Fruit fly (Drosophila melanogaster) whole organism, embryonic: Measurements from ENCODE around the gene CG4382.

Experiments used
- CG10543 ChIP-seq: fragments of 200-800 bp; sonication (Bioruptor generic); optimal IDR thresholded peaks from 3 replicates; lab custom pipeline; 2017; ENCODE audit warnings: missing biosample characterization, mild to moderate bottlenecking, missing genetic modification characterization, moderate library complexity
- CG12769 ChIP-seq: fragments of 200-800 bp; sonication (Bioruptor generic); optimal IDR thresholded peaks from 2 replicates; lab custom pipeline; 2019; ENCODE audit warnings: missing biosample characterization, mild to moderate bottlenecking, missing genetic modification characterization, moderate library complexity
- CG13624 ChIP-seq: fragments of 200-800 bp; sonication (Bioruptor generic); optimal IDR thresholded peaks from 2 replicates; lab custom pipeline; 2016; ENCODE audit warnings: missing biosample characterization, missing genetic modification characterization
- CG13775 ChIP-seq: fragments of 200-800 bp; sonication (Bioruptor generic); optimal IDR thresholded peaks from 3 replicates; lab custom pipeline; 2017; ENCODE audit warnings: missing biosample characterization, mild to moderate bottlenecking, missing genetic modification characterization
- CG14050 ChIP-seq: fragments of 200-800 bp; sonication (Bioruptor generic); IDR thresholded peaks from 3 replicates; pipeline ENCODE4 v1.3.6; 2022; ENCODE audit warnings: missing biosample characterization, missing genetic modification characterization
- CG15011 ChIP-seq: fragments of 200-800 bp; sonication (Bioruptor generic); optimal IDR thresholded peaks from 3 replicates; lab custom pipeline; 2018; ENCODE audit warnings: missing biosample characterization, mild to moderate bottlenecking, missing genetic modification characterization
- CG17361 ChIP-seq: fragments of 200-800 bp; sonication (Bioruptor generic); IDR thresholded peaks from 3 replicates; pipeline ENCODE4 v1.3.6; 2022; ENCODE audit warnings: missing biosample characterization, missing genetic modification characterization
- CG17912 ChIP-seq: fragments of 200-800 bp; sonication (Bioruptor generic); optimal IDR thresholded peaks from 2 replicates; lab custom pipeline; 2018; ENCODE audit warnings: missing biosample characterization, mild to moderate bottlenecking, missing genetic modification characterization
- CG2120 ChIP-seq: fragments of 200-800 bp; sonication (Bioruptor generic); optimal IDR thresholded peaks from 3 replicates; lab custom pipeline; 2016; ENCODE audit warnings: missing biosample characterization, missing genetic modification characterization
- CG2875 ChIP-seq: fragments of 200-800 bp; sonication (Bioruptor generic); optimal IDR thresholded peaks from 2 replicates; lab custom pipeline; 2017; ENCODE audit warnings: missing biosample characterization, mild to moderate bottlenecking, missing genetic modification characterization, missing genetic modification reagents
- CG31388 ChIP-seq: fragments of 200-800 bp; sonication (Bioruptor generic); optimal IDR thresholded peaks from 2 replicates; lab custom pipeline; 2016; ENCODE audit warnings: missing biosample characterization, missing genetic modification characterization
- CG33213 ChIP-seq: fragments of 200-800 bp; sonication (Bioruptor generic); optimal IDR thresholded peaks from 3 replicates; lab custom pipeline; 2016; ENCODE audit warnings: missing biosample characterization, missing genetic modification characterization
- CG4854 ChIP-seq: fragments of 200-800 bp; sonication (Bioruptor generic); optimal IDR thresholded peaks from 2 replicates; lab custom pipeline; 2016; ENCODE audit warnings: missing biosample characterization, missing genetic modification characterization, inconsistent platforms
- CG6175 ChIP-seq: fragments of 200-800 bp; sonication (Bioruptor generic); IDR thresholded peaks from 3 replicates; pipeline ENCODE4 v1.3.6; 2022; ENCODE audit warnings: missing biosample characterization, missing genetic modification characterization
- CG6791 ChIP-seq: fragments of 200-800 bp; sonication (Bioruptor generic); IDR thresholded peaks from 3 replicates; pipeline ENCODE4 v1.3.6; 2022; ENCODE audit warnings: missing biosample characterization, missing genetic modification characterization; ENCODE audit not compliant: partially characterized antibody
- CG7987 ChIP-seq: fragments of 200-800 bp; sonication (Bioruptor generic); optimal IDR thresholded peaks from 2 replicates; lab custom pipeline; 2018; ENCODE audit warnings: missing biosample characterization, mild to moderate bottlenecking, missing genetic modification characterization, moderate library complexity
- CG8281 ChIP-seq: fragments of 200-800 bp; sonication (Bioruptor generic); optimal IDR thresholded peaks from 2 replicates; lab custom pipeline; 2018; ENCODE audit warnings: missing biosample characterization, mild to moderate bottlenecking, missing genetic modification characterization, moderate library complexity
- CG8924 ChIP-seq: fragments of 200-800 bp; optimal IDR thresholded peaks from 3 replicates; lab custom pipeline; 2019; ENCODE audit warnings: missing biosample characterization, mild to moderate bottlenecking, missing genetic modification characterization, moderate library complexity
- CG9609 ChIP-seq: fragments of 200-800 bp; sonication (Bioruptor generic); optimal IDR thresholded peaks from 3 replicates; lab custom pipeline; 2016; ENCODE audit warnings: missing biosample characterization, missing genetic modification characterization
- CG9932 ChIP-seq: fragments of 200-800 bp; sonication (Bioruptor generic); IDR thresholded peaks from 2 replicates; pipeline ENCODE4 v1.3.6; 2022; ENCODE audit warnings: missing biosample characterization, missing genetic modification characterization
- ERR ChIP-seq: fragments of 200-800 bp; sonication (Bioruptor generic); optimal IDR thresholded peaks from 2 replicates; lab custom pipeline; 2016; ENCODE audit warnings: missing biosample characterization, missing genetic modification characterization
- Fer1 ChIP-seq: fragments of 200-800 bp; sonication (Bioruptor generic); optimal IDR thresholded peaks from 2 replicates; lab custom pipeline; 2017; ENCODE audit warnings: missing biosample characterization, mild to moderate bottlenecking, missing genetic modification characterization
- Gsc ChIP-seq: fragments of 200-800 bp; sonication (Bioruptor generic); IDR thresholded peaks from 2 replicates; pipeline ENCODE4 v1.3.6; 2022; ENCODE audit warnings: missing biosample characterization, missing genetic modification characterization
- Hey ChIP-seq: fragments of 200-800 bp; sonication (Bioruptor generic); optimal IDR thresholded peaks from 3 replicates; lab custom pipeline; 2018; ENCODE audit warnings: missing biosample characterization, mild to moderate bottlenecking, missing genetic modification characterization
- Hmr ChIP-seq: fragments of 200-800 bp; sonication (Bioruptor generic); optimal IDR thresholded peaks from 3 replicates; lab custom pipeline; 2017; ENCODE audit warnings: mild to moderate bottlenecking, missing biosample characterization, missing genetic modification reagents, missing genetic modification characterization
- Hr3 ChIP-seq: fragments of 200-800 bp; sonication (Bioruptor generic); optimal IDR thresholded peaks from 3 replicates; lab custom pipeline; 2016; ENCODE audit warnings: missing biosample characterization, missing genetic modification characterization
- Hsf ChIP-seq: fragments of 200-800 bp; sonication (Bioruptor generic); optimal IDR thresholded peaks from 3 replicates; lab custom pipeline; 2016; ENCODE audit warnings: missing biosample characterization, missing genetic modification characterization
- Mrtf ChIP-seq: fragments of 200-800 bp; sonication (Bioruptor generic); IDR thresholded peaks from 3 replicates; pipeline ENCODE4 v1.3.6; 2022; ENCODE audit warnings: missing biosample characterization, missing genetic modification characterization
- Myb ChIP-seq: fragments of 200-800 bp; sonication (Bioruptor generic); optimal IDR thresholded peaks from 2 replicates; lab custom pipeline; 2016; ENCODE audit warnings: missing biosample characterization, missing genetic modification characterization
- Oaz ChIP-seq: fragments of 200-800 bp; sonication (Bioruptor generic); IDR thresholded peaks from 2 replicates; pipeline ENCODE4 v1.3.6; 2022; ENCODE audit warnings: missing biosample characterization, missing genetic modification characterization
- Poxn ChIP-seq: fragments of 200-800 bp; sonication (Bioruptor generic); IDR thresholded peaks from 2 replicates; pipeline ENCODE4 v1.3.6; 2022; ENCODE audit warnings: missing biosample characterization, missing genetic modification characterization
- Tbp ChIP-seq: fragments of >200 bp; optimal IDR thresholded peaks from 2 replicates; lab custom pipeline; 2018; ENCODE audit warnings: missing biosample characterization, missing genetic modification characterization
- Xrp1 ChIP-seq: fragments of 200-800 bp; sonication (Bioruptor generic); IDR thresholded peaks from 2 replicates; pipeline ENCODE4 v1.3.6; 2022; ENCODE audit warnings: missing biosample characterization, missing genetic modification characterization
- abd-A ChIP-seq: fragments of 200-800 bp; sonication (Bioruptor generic); optimal IDR thresholded peaks from 3 replicates; lab custom pipeline; 2019; ENCODE audit warnings: missing biosample characterization, mild to moderate bottlenecking, missing genetic modification characterization, moderate library complexity
- ato ChIP-seq: fragments of 200-800 bp; sonication (Bioruptor generic); IDR thresholded peaks from 2 replicates; pipeline ENCODE4 v1.3.6; 2022; ENCODE audit warnings: missing biosample characterization, missing genetic modification characterization; ENCODE audit not compliant: partially characterized antibody
- bbx ChIP-seq: fragments of 200-800 bp; sonication (Bioruptor generic); IDR thresholded peaks from 2 replicates; pipeline ENCODE4 v1.3.6; 2022; ENCODE audit warnings: missing biosample characterization, missing genetic modification characterization; ENCODE audit not compliant: partially characterized antibody
- cad ChIP-seq: fragments of >200 bp; optimal IDR thresholded peaks from 2 replicates; lab custom pipeline; 2017; ENCODE audit warnings: missing biosample characterization, missing genetic modification characterization
- chinmo ChIP-seq: fragments of 200-800 bp; sonication (Bioruptor generic); IDR thresholded peaks from 4 replicates; pipeline ENCODE4 v1.3.6; 2022; ENCODE audit warnings: missing biosample characterization, missing genetic modification characterization; ENCODE audit not compliant: partially characterized antibody
- esg ChIP-seq: fragments of 200-800 bp; sonication (Bioruptor generic); conservative IDR thresholded peaks from 2 replicates; pipeline ENCODE4 v1.3.6; 2022; ENCODE audit warnings: missing biosample characterization, missing genetic modification characterization
- fd64A ChIP-seq: fragments of 200-800 bp; sonication (Bioruptor generic); optimal IDR thresholded peaks from 3 replicates; lab custom pipeline; 2018; ENCODE audit warnings: missing biosample characterization, mild to moderate bottlenecking, missing genetic modification characterization
- fru ChIP-seq: fragments of >200 bp; optimal IDR thresholded peaks from 2 replicates; lab custom pipeline; 2017
- gsb-n ChIP-seq: fragments of 200-800 bp; sonication (Bioruptor generic); optimal IDR thresholded peaks from 3 replicates; lab custom pipeline; 2018; ENCODE audit warnings: missing biosample characterization, mild to moderate bottlenecking, missing genetic modification characterization
- nmo ChIP-seq: fragments of 200-800 bp; sonication (Bioruptor generic); optimal IDR thresholded peaks from 2 replicates; lab custom pipeline; 2018; ENCODE audit warnings: missing biosample characterization, mild to moderate bottlenecking, missing genetic modification characterization, moderate library complexity
- onecut ChIP-seq: fragments of 200-800 bp; sonication (Bioruptor generic); IDR thresholded peaks from 2 replicates; pipeline ENCODE4 v1.3.6; 2022; ENCODE audit warnings: missing biosample characterization, missing genetic modification characterization
- phol ChIP-seq: fragments of 200-800 bp; sonication (Bioruptor generic); optimal IDR thresholded peaks from 3 replicates; lab custom pipeline; 2018; ENCODE audit warnings: missing biosample characterization, mild to moderate bottlenecking, missing genetic modification characterization, moderate library complexity
- repo ChIP-seq: fragments of 200-800 bp; sonication (Bioruptor generic); optimal IDR thresholded peaks from 2 replicates; lab custom pipeline; 2016; ENCODE audit warnings: missing biosample characterization, missing genetic modification characterization
- scrt ChIP-seq: fragments of 200-800 bp; sonication (Bioruptor generic); optimal IDR thresholded peaks from 2 replicates; lab custom pipeline; 2018; ENCODE audit warnings: missing biosample characterization, mild to moderate bottlenecking, missing genetic modification characterization, moderate library complexity
- ttk ChIP-seq: fragments of 200-800 bp; sonication (Bioruptor generic); IDR thresholded peaks from 2 replicates; pipeline ENCODE4 v2.1.2; 2022; ENCODE audit warnings: missing biosample characterization, missing genetic modification characterization
- tup ChIP-seq: fragments of 200-800 bp; sonication (Bioruptor generic); optimal IDR thresholded peaks from 2 replicates; lab custom pipeline; 2016; ENCODE audit warnings: missing biosample characterization, mild to moderate bottlenecking, missing genetic modification characterization, moderate library complexity
- unpg ChIP-seq: fragments of 200-800 bp; sonication (Bioruptor generic); optimal IDR thresholded peaks from 3 replicates; lab custom pipeline; 2018; ENCODE audit warnings: missing biosample characterization, mild to moderate bottlenecking, missing genetic modification characterization, moderate library complexity
- zfh2 ChIP-seq: fragments of 200-800 bp; sonication (Bioruptor generic); optimal IDR thresholded peaks from 2 replicates; lab custom pipeline; 2016; ENCODE audit warnings: missing biosample characterization, missing genetic modification characterization

The CG4382 gene

dm6 chr2L:9570673-9571193 lies 29.9 kb downstream of the CG4382 start (continued):
- no peak for TF ChIP-seq ato (GFP tag; lab: Robert Waterston, UW)
- peak; percentile 70 for TF ChIP-seq CG10543 (GFP tag; lab: Kevin White, UChicago)
- TF ChIP-seq Hey (tag; lab: Kevin White, UChicago): no peak
- TF ChIP-seq CG6175 (GFP tag; lab: Robert Waterston, UW): no peak
- peak; percentile 11; the same call in 1 of the 4 replicates for TF ChIP-seq chinmo (GFP tag; lab: Robert Waterston, UW)
- TF ChIP-seq Mrtf (GFP tag; lab: Robert Waterston, UW): no peak
- TF ChIP-seq esg (GFP tag; lab: Robert Waterston, UW): no peak
- TF ChIP-seq CG13624 (GFP tag; lab: Kevin White, UChicago): no peak
- TF ChIP-seq Gsc: no peak
- TF ChIP-seq CG17912: peak; percentile 42
- TF ChIP-seq Hmr: peak; percentile 49
- TF ChIP-seq nmo (GFP tag; lab: Kevin White, UChicago): no peak
- peak; percentile 3 for TF ChIP-seq CG33213 (GFP tag; lab: Kevin White, UChicago)
- no peak for TF ChIP-seq CG31388 (GFP tag; lab: Kevin White, UChicago)
- no peak for TF ChIP-seq CG2875 (GFP tag; lab: Kevin White, UChicago)
- no peak; the same call in 1 of the 2 replicates for TF ChIP-seq onecut (GFP tag; lab: Robert Waterston, UW)
- no peak for TF ChIP-seq CG12769 (tag; lab: Kevin White, UChicago)
- TF ChIP-seq CG9609 (GFP tag; lab: Kevin White, UChicago): no peak
- TF ChIP-seq CG8281 (tag; lab: Kevin White, UChicago): no peak
- TF ChIP-seq Poxn: no peak
- peak; percentile 28 for TF ChIP-seq Fer1 (GFP tag; lab: Kevin White, UChicago)
- no peak for TF ChIP-seq phol (tag; lab: Kevin White, UChicago)
- TF ChIP-seq CG2120: no peak
- TF ChIP-seq Hsf (GFP tag; lab: Kevin White, UChicago): no peak
- TF ChIP-seq CG14050 (GFP tag; lab: Robert Waterston, UW): no peak
- TF ChIP-seq repo (GFP tag; lab: Kevin White, UChicago): no peak
- no peak for TF ChIP-seq Hr3 (GFP tag; lab: Kevin White, UChicago)
- no peak for TF ChIP-seq Oaz (GFP tag; lab: Robert Waterston, UW)
- 0 out of 2 replicates have a peak, but pooled peaks have one; percentile 41 for TF ChIP-seq Xrp1 (GFP tag; lab: Robert Waterston, UW)
- no peak for TF ChIP-seq gsb-n (tag; lab: Kevin White, UChicago)
- TF ChIP-seq cad: no peak
- no peak for TF ChIP-seq CG9932 (GFP tag; lab: Robert Waterston, UW)
- no peak for TF ChIP-seq Myb
- no peak for TF ChIP-seq CG4854 (GFP tag; lab: Kevin White, UChicago)
- no peak for TF ChIP-seq CG17361 (GFP tag; lab: Robert Waterston, UW)
- no peak for TF ChIP-seq ttk
- no peak for TF ChIP-seq zfh2 (GFP tag; lab: Kevin White, UChicago)
- no peak for TF ChIP-seq fru (lab: Kevin White, UChicago)
- no peak for TF ChIP-seq CG8924 (tag; lab: Kevin White, UChicago)
- TF ChIP-seq CG7987 (GFP tag; lab: Kevin White, UChicago): peak; percentile 58
- no peak for TF ChIP-seq tup
- peak; percentile 46 for TF ChIP-seq unpg (GFP tag; lab: Kevin White, UChicago)
- TF ChIP-seq fd64A: peak; percentile 67
- TF ChIP-seq CG6791 (GFP tag; lab: Robert Waterston, UW): no peak
- TF ChIP-seq Tbp (GFP tag; lab: Kevin White, UChicago): no peak
- TF ChIP-seq scrt (GFP tag; lab: Kevin White, UChicago): no peak
- peak; percentile 41 for TF ChIP-seq CG15011 (GFP tag; lab: Kevin White, UChicago)
- no peak for TF ChIP-seq ERR (GFP tag; lab: Kevin White, UChicago)
- no peak for TF ChIP-seq abd-A (tag; lab: Kevin White, UChicago)
- no peak for TF ChIP-seq bbx (GFP tag; lab: Robert Waterston, UW)
- TF ChIP-seq CG13775 (GFP tag; lab: Kevin White, UChicago): no peak
